Fruit fly (Drosophila melanogaster): ENCODE measurements around the gene CG33341.

CG33341 gene

DNA sequence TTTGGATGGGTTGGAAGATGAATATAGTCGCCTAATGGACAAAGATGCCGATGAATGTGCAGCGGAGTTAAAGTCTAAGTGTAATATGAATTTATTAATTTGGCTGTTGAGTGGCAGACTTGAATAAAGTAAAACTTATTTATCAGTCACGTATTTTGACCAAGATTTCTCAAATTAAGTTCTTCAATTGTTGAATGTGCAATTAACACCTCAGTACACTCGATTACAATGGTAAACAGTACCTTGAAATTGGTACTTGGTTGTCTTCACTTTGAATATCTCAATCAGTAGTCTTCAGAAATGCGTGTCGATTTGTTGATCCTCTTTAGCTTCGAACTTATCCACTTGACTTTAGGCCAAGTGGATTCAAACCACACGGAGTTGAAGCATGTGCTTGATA, 1.1 kb downstream of the CG33341 start, which contains the start of gene CG13614:
Gene CG13614 (plus strand): TSS at position 301 of the 400 bp plus-strand sequence.
- TF ChIP-seq noc (tag; optimal IDR thresholded peaks at IDR 0.05): no peak

DNA sequence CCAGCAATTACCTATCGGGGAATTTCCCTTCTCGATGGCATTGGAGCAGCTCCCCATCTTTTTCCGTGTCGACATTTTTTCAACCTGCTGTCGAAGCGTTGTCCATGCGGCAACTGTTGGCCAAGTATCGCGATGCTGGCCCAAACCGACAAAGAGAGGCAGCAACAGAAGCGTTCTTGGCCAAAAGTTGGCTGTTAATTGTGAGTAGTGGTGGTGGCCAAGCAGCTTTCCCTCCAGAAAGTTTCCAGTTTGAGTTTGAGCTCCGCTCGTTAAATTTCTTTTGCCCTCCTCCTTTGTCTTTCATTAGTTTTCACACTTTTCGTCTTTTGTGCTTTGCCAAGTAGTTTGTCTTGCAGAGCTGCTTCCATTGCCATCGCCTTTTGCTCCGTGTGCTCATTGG, 4.5 kb downstream of the CG33341 start, which contains the start of gene CG17782:
Gene CG17782 (minus strand): TSS at position 101 of the 400 bp plus-strand sequence.
- no peak for TF ChIP-seq noc (tag; optimal IDR thresholded peaks at IDR 0.05)

DNA sequence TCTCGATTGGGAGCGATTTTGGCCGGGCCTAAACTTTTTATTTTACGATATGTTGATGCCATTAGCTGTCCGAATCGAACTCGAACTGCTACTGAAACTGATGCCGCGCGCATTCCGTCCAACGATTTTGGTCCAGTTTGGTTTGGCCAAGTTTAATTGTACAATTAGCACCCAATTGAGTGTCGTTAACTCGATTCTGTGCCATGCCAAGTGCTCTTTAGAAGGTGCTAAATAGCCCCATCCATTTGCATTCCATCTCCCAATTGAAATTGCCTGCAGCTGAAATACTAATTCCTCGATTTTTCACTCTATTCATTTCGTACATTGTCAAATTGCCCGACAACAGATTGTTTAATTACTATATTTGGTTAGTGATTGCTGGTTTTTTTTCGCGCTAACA, 7.4 kb downstream of the CG33341 start, which contains the start of gene CG17781:
Gene CG17781 (minus strand): TSS at position 101 of the 400 bp plus-strand sequence.
- TF ChIP-seq noc (tag; optimal IDR thresholded peaks at IDR 0.05): no peak

DNA sequence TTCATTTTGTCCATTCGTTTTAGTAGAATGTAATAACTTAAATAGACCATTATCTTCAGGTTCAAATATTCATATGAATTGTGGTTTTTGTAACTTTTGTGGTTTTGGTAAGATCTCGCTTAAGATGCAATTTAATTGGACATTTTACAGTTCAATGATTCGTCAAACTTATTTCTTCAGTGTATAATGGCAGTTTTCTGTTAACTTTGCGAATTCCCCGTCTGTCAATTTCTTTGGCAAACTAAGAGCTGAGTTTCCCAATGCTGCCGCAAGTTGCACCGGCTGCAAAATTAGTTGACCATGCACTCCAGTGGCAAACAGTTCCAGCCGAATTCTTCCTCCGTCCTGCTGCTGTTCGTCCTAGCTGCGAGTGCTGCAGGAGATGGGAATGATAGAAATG, 8.4 kb downstream of the CG33341 start, which contains the start of gene CG33342:
Gene CG33342 (plus strand): TSS at position 301 of the 400 bp plus-strand sequence.
- no peak for TF ChIP-seq noc (tag; optimal IDR thresholded peaks at IDR 0.05)

DNA sequence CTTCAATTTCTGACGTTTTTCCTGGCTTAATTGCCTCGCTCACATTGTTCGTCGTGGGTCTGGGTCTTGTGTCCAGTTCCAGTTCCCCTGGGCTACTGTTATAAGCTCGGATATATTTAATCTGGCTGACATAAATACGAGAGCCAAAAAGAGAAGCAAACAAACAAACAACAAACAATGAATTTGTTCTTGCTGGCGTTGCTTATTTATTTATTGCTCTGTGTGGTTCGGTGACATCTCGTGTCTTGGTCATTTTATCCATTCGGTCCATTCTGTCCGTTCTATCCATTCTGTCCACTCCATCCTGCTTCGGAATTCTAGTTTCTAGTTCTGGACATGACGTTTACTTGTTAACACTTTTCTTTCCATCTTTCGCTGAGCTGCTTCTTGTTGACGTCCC, 16.8 kb downstream of the CG33341 start, which contains the start of gene CG17780:
Gene CG17780 (minus strand): TSS at position 101 of the 400 bp plus-strand sequence.
- no peak for TF ChIP-seq noc (tag; optimal IDR thresholded peaks at IDR 0.05)

DNA sequence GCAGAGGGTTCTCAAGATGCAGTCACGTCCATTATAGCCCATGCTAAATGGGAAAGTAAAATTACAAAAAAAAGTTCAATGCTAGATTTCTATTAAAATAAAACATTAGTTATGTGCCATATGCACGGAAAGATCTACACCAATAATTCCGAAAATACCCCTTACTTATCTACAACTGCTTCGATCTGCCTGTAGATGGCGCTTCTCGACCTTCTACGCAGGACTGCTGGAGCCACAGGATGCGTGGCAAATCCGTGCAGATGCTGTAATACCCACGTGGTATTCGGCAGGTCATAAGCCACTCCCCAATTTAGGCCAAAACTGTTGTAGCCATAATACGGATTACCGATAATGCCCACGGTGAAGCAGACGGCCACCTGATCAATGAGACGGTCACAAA, 18.3 kb downstream of the CG33341 start:
- TF ChIP-seq noc (tag; optimal IDR thresholded peaks at IDR 0.05): no peak

DNA sequence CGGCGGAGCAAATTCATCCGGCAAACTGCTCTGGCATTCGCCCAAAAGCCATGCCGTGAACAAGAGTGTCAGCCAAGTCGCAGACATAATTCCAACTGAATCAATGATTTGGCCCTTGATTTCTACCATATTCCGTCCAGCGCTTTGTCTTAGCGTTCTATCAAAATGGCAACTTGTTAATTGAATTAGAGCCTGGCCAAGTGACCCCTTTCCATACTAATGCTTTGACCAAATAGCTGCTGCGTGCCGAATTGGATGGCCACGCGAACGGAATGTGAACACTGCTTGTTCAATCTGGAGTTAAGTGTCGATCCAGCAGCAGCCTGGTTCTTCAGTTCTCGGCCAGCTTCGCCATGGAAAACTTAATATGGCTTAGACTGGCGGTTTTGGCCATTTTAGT, 22.1 kb downstream of the CG33341 start, which contains the start of the genes CG5768 and CG13615:
Gene CG5768 (minus strand): TSS at position 101 of the 400 bp plus-strand sequence.
Gene CG13615 (plus strand): TSS at position 280 of the 400 bp plus-strand sequence.
- no peak for TF ChIP-seq noc (tag; optimal IDR thresholded peaks at IDR 0.05)

DNA sequence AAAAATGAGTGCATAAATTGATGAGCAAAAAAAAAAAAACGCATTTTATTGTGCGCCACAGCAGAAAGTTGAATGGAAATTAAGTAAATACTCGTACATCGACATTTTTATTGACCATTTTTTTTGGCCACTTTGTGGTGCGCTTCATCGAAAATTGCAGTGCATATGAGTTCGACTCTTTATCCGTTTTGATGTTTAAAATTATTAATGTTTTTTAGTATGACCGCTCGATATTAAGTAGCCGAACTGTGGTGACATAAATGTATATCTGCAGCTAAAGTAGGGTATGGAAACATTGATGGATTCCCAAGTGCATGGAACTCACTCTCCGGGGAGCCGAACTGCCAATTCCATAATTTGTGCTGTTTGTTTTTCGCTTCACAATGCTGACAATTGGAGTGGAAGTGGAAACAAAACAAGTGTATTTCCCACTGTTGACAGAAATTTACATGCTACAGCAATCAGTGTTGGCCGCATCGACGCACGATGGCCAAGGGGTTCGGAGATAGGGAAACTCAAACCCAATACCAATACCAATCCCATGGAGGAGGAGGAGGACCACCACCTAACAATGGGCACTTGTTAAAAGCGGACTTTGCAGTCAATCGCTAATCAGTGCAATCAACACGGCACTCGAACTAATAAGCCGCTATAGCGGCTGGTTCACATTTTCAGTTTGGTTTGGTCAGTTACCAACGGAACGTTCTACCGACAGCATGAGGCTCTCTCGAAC, 24.2 kb downstream of the CG33341 start, which contains the start of gene CG13616:
Gene CG13616 (plus strand): TSS at position 683 of the 733 bp plus-strand sequence.
- no peak for TF ChIP-seq noc (tag; optimal IDR thresholded peaks at IDR 0.05)

Measured in whole organism, larva.